Worm (Caenorhabditis elegans) whole organism, L3 larva: ENCODE results near the gene mbk-1.

Experiments used
- ceh-9 ChIP-seq: sonication (generic microtip); optimal IDR thresholded peaks from 2 replicates; lab custom pipeline; 2018; ENCODE audit warnings: missing biosample characterization, missing genetic modification characterization
- egl-27 ChIP-seq: sonication (generic microtip); optimal IDR thresholded peaks from 4 replicates; lab custom pipeline; 2017; ENCODE audit warnings: missing biosample characterization, missing genetic modification reagents, missing genetic modification characterization
- elt-2 ChIP-seq: sonication (generic microtip); optimal IDR thresholded peaks from 2 replicates; lab custom pipeline; 2016; ENCODE audit warnings: missing genetic modification reagents, mild to moderate bottlenecking, missing genetic modification characterization, missing compliant biosample characterization
- mdl-1 ChIP-seq: fragments of 150-350 bp; optimal IDR thresholded peaks from 2 replicates; lab custom pipeline; 2014; ENCODE audit warnings: missing biosample characterization, missing genetic modification characterization
- nhr-11 ChIP-seq: fragments of 150-350 bp; optimal IDR thresholded peaks from 2 replicates; lab custom pipeline; 2014; ENCODE audit warnings: missing biosample characterization, missing genetic modification characterization
- unc-62 ChIP-seq: fragments of 150-350 bp; sonication (generic microtip); optimal IDR thresholded peaks from 4 replicates; lab custom pipeline; 2014; ENCODE audit warnings: missing biosample characterization, missing genetic modification reagents, missing genetic modification characterization

- TF ChIP-seq ceh-9 (tag; lab: Kevin White, UChicago) (no peak), nhr-11 (no peak), elt-2 (tag; lab: Kevin White, UChicago) (peak; percentile 72), unc-62 (no peak), mdl-1 (no peak), egl-27 (tag; lab: Kevin White, UChicago) (no peak)
Observed at ce11 chrX:14787557-14787932, 36.8 kb downstream of the mbk-1 start.
